Worm (Caenorhabditis elegans) whole organism, young adult: ENCODE data around the gene nspc-13.

ENCODE experiments used
- B0019.2 ChIP-seq: fragments of 200-800 bp; sonication (Bioruptor generic); conservative IDR thresholded peaks from 2 replicates; pipeline ENCODE4 v1.3.6; 2022; ENCODE audit warnings: missing genetic modification reagents, missing genetic modification characterization, missing compliant biosample characterization
- B0035.1 ChIP-seq: sonication (generic microtip); optimal IDR thresholded peaks from 2 replicates; lab custom pipeline; 2016; ENCODE audit warnings: missing genetic modification characterization, mild to moderate bottlenecking, missing compliant biosample characterization, missing genotype, missing genetic modification reagents
- B0261.1 ChIP-seq: sonication (generic microtip); optimal IDR thresholded peaks from 2 replicates; lab custom pipeline; 2016; ENCODE audit warnings: mild to moderate bottlenecking, missing genetic modification characterization, moderate library complexity, missing compliant biosample characterization
- B0336.3 ChIP-seq: fragments of 200-800 bp; sonication (Bioruptor generic); IDR thresholded peaks from 2 replicates; pipeline ENCODE4 v1.3.6; 2022; ENCODE audit warnings: missing genetic modification characterization, missing compliant biosample characterization
- C17E4.6 ChIP-seq: fragments of 200-800 bp; sonication (Bioruptor generic); IDR thresholded peaks from 2 replicates; pipeline ENCODE4 v1.3.6; 2022; ENCODE audit warnings: missing genetic modification reagents, missing genetic modification characterization, missing compliant biosample characterization
- F10E7.11 ChIP-seq: sonication (generic microtip); optimal IDR thresholded peaks from 2 replicates; lab custom pipeline; 2017; ENCODE audit warnings: mild to moderate bottlenecking, missing genetic modification characterization, moderate library complexity, missing compliant biosample characterization
- F22D6.2 ChIP-seq: sonication (generic microtip); optimal IDR thresholded peaks from 2 replicates; lab custom pipeline; 2016; ENCODE audit warnings: mild to moderate bottlenecking, missing genetic modification characterization, missing compliant biosample characterization
- F37B4.10 ChIP-seq: fragments of 200-800 bp; sonication (Bioruptor generic); IDR thresholded peaks from 2 replicates; pipeline ENCODE4 v1.3.6; 2022; ENCODE audit warnings: missing genetic modification characterization, missing compliant biosample characterization
- F39B2.1 ChIP-seq: fragments of 200-800 bp; sonication (Bioruptor generic); IDR thresholded peaks from 2 replicates; pipeline ENCODE4 v1.3.6; 2022; ENCODE audit warnings: missing genetic modification reagents, missing genetic modification characterization, missing compliant biosample characterization
- F49E8.2 ChIP-seq: sonication (generic microtip); optimal IDR thresholded peaks from 3 replicates; lab custom pipeline; 2017; ENCODE audit warnings: missing genetic modification characterization, mild to moderate bottlenecking, missing compliant biosample characterization, antibody characterized with exemption, moderate library complexity; ENCODE audit not compliant: insufficient read depth
- F52B5.7 ChIP-seq: sonication (generic microtip); optimal IDR thresholded peaks from 2 replicates; lab custom pipeline; 2016; ENCODE audit warnings: mild to moderate bottlenecking, missing genetic modification characterization, missing compliant biosample characterization
- F55B11.4 ChIP-seq: sonication (generic microtip); optimal IDR thresholded peaks from 2 replicates; lab custom pipeline; 2016; ENCODE audit warnings: missing compliant biosample characterization, missing genetic modification characterization, borderline replicate concordance; ENCODE audit not compliant: insufficient read depth
- K11D2.4 ChIP-seq: fragments of 200-800 bp; sonication (Bioruptor generic); IDR thresholded peaks from 2 replicates; pipeline ENCODE4 v1.3.6; 2022; ENCODE audit warnings: missing genetic modification reagents, missing genetic modification characterization, missing compliant biosample characterization
- T07F8.4 ChIP-seq: sonication (generic microtip); optimal IDR thresholded peaks from 2 replicates; lab custom pipeline; 2016; ENCODE audit warnings: mild to moderate bottlenecking, missing genetic modification characterization, moderate library complexity, missing compliant biosample characterization
- Y56A3A.18 ChIP-seq: fragments of 200-800 bp; sonication (Bioruptor generic); IDR thresholded peaks from 2 replicates; pipeline ENCODE4 v1.3.6; 2022; ENCODE audit warnings: missing genetic modification reagents, missing genetic modification characterization, missing compliant biosample characterization
- Y79H2A.3 ChIP-seq: fragments of 200-800 bp; sonication (Bioruptor generic); conservative IDR thresholded peaks from 2 replicates; pipeline ENCODE4 v1.3.6; 2022; ENCODE audit warnings: missing genetic modification reagents, missing genetic modification characterization, missing compliant biosample characterization
- akir-1 ChIP-seq: fragments of 200-800 bp; sonication (Bioruptor generic); optimal IDR thresholded peaks from 2 replicates; lab custom pipeline; 2018; ENCODE audit warnings: mild to moderate bottlenecking, missing genetic modification characterization, moderate library complexity, missing compliant biosample characterization
- attf-5 ChIP-seq: fragments of 200-800 bp; sonication (Bioruptor generic); optimal IDR thresholded peaks from 2 replicates; lab custom pipeline; 2018; ENCODE audit warnings: mild to moderate bottlenecking, missing genetic modification characterization, missing compliant biosample characterization
- ceh-27 ChIP-seq: fragments of 200-800 bp; sonication (Bioruptor generic); optimal IDR thresholded peaks from 2 replicates; lab custom pipeline; 2018; ENCODE audit warnings: mild to moderate bottlenecking, missing genetic modification characterization, moderate library complexity, missing compliant biosample characterization
- ceh-40 ChIP-seq: fragments of 200-800 bp; sonication (Bioruptor generic); IDR thresholded peaks from 2 replicates; pipeline ENCODE4 v1.3.6; 2022; ENCODE audit warnings: missing genetic modification characterization, missing compliant biosample characterization
- die-1 ChIP-seq: sonication (generic microtip); optimal IDR thresholded peaks from 2 replicates; lab custom pipeline; 2016; ENCODE audit warnings: missing genotype, mild to moderate bottlenecking, missing genetic modification characterization, missing compliant biosample characterization
- dox-1 ChIP-seq: fragments of 200-800 bp; sonication (Bioruptor generic); IDR thresholded peaks from 2 replicates; pipeline ENCODE4 v1.3.6; 2022; ENCODE audit warnings: missing genetic modification reagents, missing genetic modification characterization, missing compliant biosample characterization
- efl-1 ChIP-seq: fragments of 150-350 bp; optimal IDR thresholded peaks from 2 replicates; lab custom pipeline; 2014; ENCODE audit warnings: missing biosample characterization, missing genetic modification reagents, missing genetic modification characterization
- gei-17 ChIP-seq: fragments of 200-800 bp; sonication (Bioruptor generic); optimal IDR thresholded peaks from 2 replicates; lab custom pipeline; 2018; ENCODE audit warnings: mild to moderate bottlenecking, missing genetic modification characterization, missing compliant biosample characterization
- him-1 ChIP-seq: sonication (generic microtip); optimal IDR thresholded peaks from 2 replicates; lab custom pipeline; 2016; ENCODE audit warnings: missing genotype, missing genetic modification reagents, missing genetic modification characterization, missing compliant biosample characterization
- hlh-26 ChIP-seq: fragments of 200-800 bp; sonication (Bioruptor generic); conservative IDR thresholded peaks from 2 replicates; pipeline ENCODE4 v1.3.6; 2022; ENCODE audit warnings: missing genetic modification reagents, missing genetic modification characterization, missing compliant biosample characterization
- hmg-20 ChIP-seq: fragments of 200-800 bp; sonication (Bioruptor generic); IDR thresholded peaks from 2 replicates; pipeline ENCODE4 v1.3.6; 2022; ENCODE audit warnings: missing genetic modification reagents, missing genetic modification characterization, missing compliant biosample characterization
- hrde-1 ChIP-seq: sonication (generic microtip); optimal IDR thresholded peaks from 2 replicates; lab custom pipeline; 2016; ENCODE audit warnings: missing genetic modification characterization, mild to moderate bottlenecking, missing compliant biosample characterization, moderate library complexity, missing genotype, missing genetic modification reagents, borderline replicate concordance
- hsf-1 ChIP-seq: fragments of 200-800 bp; sonication (Bioruptor generic); IDR thresholded peaks from 2 replicates; pipeline ENCODE4 v1.3.6; 2022; ENCODE audit warnings: missing genetic modification reagents, missing genetic modification characterization, missing compliant biosample characterization
- lin-26 ChIP-seq: fragments of 200-800 bp; sonication (Bioruptor generic); IDR thresholded peaks from 2 replicates; pipeline ENCODE4 v1.3.6; 2022; ENCODE audit warnings: missing genetic modification reagents, missing genetic modification characterization, missing compliant biosample characterization
- lir-1 ChIP-seq: fragments of 200-800 bp; sonication (Bioruptor generic); conservative IDR thresholded peaks from 2 replicates; pipeline ENCODE4 v1.3.6; 2022; ENCODE audit warnings: missing genetic modification reagents, missing genetic modification characterization, missing compliant biosample characterization
- lsl-1 ChIP-seq: fragments of 200-800 bp; sonication (Bioruptor generic); optimal IDR thresholded peaks from 2 replicates; lab custom pipeline; 2018; ENCODE audit warnings: mild to moderate bottlenecking, missing genetic modification characterization, moderate library complexity, missing compliant biosample characterization
- madf-10 ChIP-seq: sonication (generic microtip); optimal IDR thresholded peaks from 2 replicates; lab custom pipeline; 2016; ENCODE audit warnings: mild to moderate bottlenecking, missing genetic modification characterization, missing compliant biosample characterization
- madf-3 ChIP-seq: fragments of 200-800 bp; sonication (Bioruptor generic); IDR thresholded peaks from 2 replicates; pipeline ENCODE4 v1.3.6; 2022; ENCODE audit warnings: missing genetic modification reagents, missing genetic modification characterization, missing compliant biosample characterization
- madf-8 ChIP-seq: fragments of 200-800 bp; sonication (Bioruptor generic); conservative IDR thresholded peaks from 2 replicates; pipeline ENCODE4 v1.3.6; 2022; ENCODE audit warnings: missing genetic modification reagents, missing genetic modification characterization, missing compliant biosample characterization
- mes-4 ChIP-seq: sonication (generic microtip); optimal IDR thresholded peaks from 2 replicates; lab custom pipeline; 2016; ENCODE audit warnings: missing genotype, missing genetic modification characterization, missing compliant biosample characterization
- mxl-1 ChIP-seq: sonication (generic microtip); optimal IDR thresholded peaks from 2 replicates; lab custom pipeline; 2016; ENCODE audit warnings: missing genetic modification characterization, missing compliant biosample characterization
- nfya-2 ChIP-seq: fragments of 200-800 bp; sonication (Bioruptor generic); IDR thresholded peaks from 2 replicates; pipeline ENCODE4 v1.3.6; 2022; ENCODE audit warnings: missing genetic modification reagents, missing genetic modification characterization, missing compliant biosample characterization
- nfyb-1 ChIP-seq: fragments of 200-800 bp; sonication (Bioruptor generic); IDR thresholded peaks from 2 replicates; pipeline ENCODE4 v1.3.6; 2022; ENCODE audit warnings: missing genetic modification reagents, missing genetic modification characterization, missing compliant biosample characterization
- nhr-27 ChIP-seq: fragments of 200-800 bp; sonication (Bioruptor generic); optimal IDR thresholded peaks from 2 replicates; lab custom pipeline; 2018; ENCODE audit warnings: mild to moderate bottlenecking, missing genetic modification characterization, moderate library complexity, missing compliant biosample characterization
- nhr-80 ChIP-seq: sonication (generic microtip); optimal IDR thresholded peaks from 2 replicates; lab custom pipeline; 2016; ENCODE audit warnings: missing genetic modification characterization, missing compliant biosample characterization
- snpc-3.4 ChIP-seq: sonication (generic microtip); optimal IDR thresholded peaks from 2 replicates; lab custom pipeline; 2017; ENCODE audit warnings: missing genetic modification characterization, mild to moderate bottlenecking, missing compliant biosample characterization, antibody characterized with exemption, moderate library complexity, missing genotype, missing genetic modification reagents
- snpc-4 ChIP-seq, 5 experiments: fragments of 150-350 bp in 1 of 5; sonication (generic microtip) in 4 of 5; optimal IDR thresholded peaks; 2 replicates each; lab custom pipeline; 2014 to 2018; ENCODE audit warnings: missing genetic modification characterization in 5 of 5, missing biosample characterization in 3 of 5, antibody characterized with exemption in 2 of 5, mild to moderate bottlenecking in 2 of 5, missing compliant biosample characterization in 2 of 5, missing genotype in 2 of 5, moderate library complexity in 2 of 5, missing genetic modification reagents in 1 of 5
- somi-1 ChIP-seq: fragments of 200-800 bp; sonication (Bioruptor generic); optimal IDR thresholded peaks from 2 replicates; lab custom pipeline; 2018; ENCODE audit warnings: mild to moderate bottlenecking, missing genetic modification characterization, missing compliant biosample characterization
- zfh-2 ChIP-seq: fragments of 200-800 bp; sonication (Bioruptor generic); conservative IDR thresholded peaks from 2 replicates; pipeline ENCODE4 v1.3.6; 2022; ENCODE audit warnings: missing genetic modification reagents, missing genetic modification characterization, missing compliant biosample characterization
- ztf-25 ChIP-seq: fragments of 200-800 bp; sonication (Bioruptor generic); IDR thresholded peaks from 2 replicates; pipeline ENCODE4 v1.3.6; 2022; ENCODE audit warnings: missing genetic modification reagents, missing genetic modification characterization, missing compliant biosample characterization
- ztf-26 ChIP-seq: sonication (generic microtip); optimal IDR thresholded peaks from 2 replicates; lab custom pipeline; 2017; ENCODE audit warnings: missing genetic modification characterization, missing compliant biosample characterization
- ztf-28 ChIP-seq: fragments of 200-800 bp; sonication (Bioruptor generic); IDR thresholded peaks from 2 replicates; pipeline ENCODE4 v1.3.6; 2022; ENCODE audit warnings: missing genetic modification reagents, missing genetic modification characterization, missing compliant biosample characterization

The nspc-13 gene

ce11 chrX:12393786-12394308 is 36.6 kb downstream of the nspc-13 start, which contains the start of gene F17E5.2 (continued):
- TF ChIP-seq hmg-20 (GFP tag; lab: Robert Waterston, UW) (0 out of 2 replicates have a peak, but pooled peaks have one; percentile 14), T07F8.4 (tag; lab: Kevin White, UChicago) (no peak), nfyb-1 (GFP tag; lab: Robert Waterston, UW) (peak; percentile 83), F37B4.10 (GFP tag; lab: Robert Waterston, UW) (no peak), B0261.1 (tag; lab: Kevin White, UChicago) (peak; percentile 32), nfya-2 (GFP tag; lab: Robert Waterston, UW) (no peak), ztf-28 (GFP tag; lab: Robert Waterston, UW) (no peak), madf-3 (GFP tag; lab: Robert Waterston, UW) (no peak), dox-1 (GFP tag; lab: Robert Waterston, UW) (no peak), B0035.1 (tag; lab: Kevin White, UChicago) (no peak), F52B5.7 (tag; lab: Kevin White, UChicago) (no peak), akir-1 (no peak), Y79H2A.3 (no peak), snpc-4 (GFP tag; optimal IDR thresholded peaks at IDR 0.05; lab: Kevin White, UChicago) (no peak), snpc-4 (tag; optimal IDR thresholded peaks at IDR 0.05; lab: Kevin White, UChicago) (peak in 2 of 4 experiments; percentile 51 to 80), Y56A3A.18 (GFP tag; lab: Robert Waterston, UW) (0 out of 2 replicates have a peak, but pooled peaks have one; percentile 48), lir-1 (GFP tag; lab: Robert Waterston, UW) (peak; percentile 49; the same call in 1 of the 2 replicates), C17E4.6 (GFP tag; lab: Robert Waterston, UW) (no peak), snpc-3.4 (tag; lab: Kevin White, UChicago) (no peak), nhr-80 (peak; percentile 94), mxl-1 (tag; lab: Kevin White, UChicago) (no peak), him-1 (tag; lab: Kevin White, UChicago) (no peak), zfh-2 (GFP tag; lab: Robert Waterston, UW) (no peak), madf-8 (GFP tag; lab: Robert Waterston, UW) (no peak), hrde-1 (tag; lab: Kevin White, UChicago) (no peak), F55B11.4 (tag; lab: Kevin White, UChicago) (no peak), F22D6.2 (no peak), hsf-1 (GFP tag; lab: Robert Waterston, UW) (no peak), ceh-40 (GFP tag; lab: Robert Waterston, UW) (no peak), K11D2.4 (peak; percentile 90), madf-10 (tag; lab: Kevin White, UChicago) (peak; percentile 62), B0336.3 (GFP tag; lab: Robert Waterston, UW) (no peak; the same call in 1 of the 2 replicates), hlh-26 (no peak), attf-5 (GFP tag; lab: Kevin White, UChicago) (peak; percentile 86), F39B2.1 (GFP tag; lab: Robert Waterston, UW) (no peak), F49E8.2 (tag; lab: Kevin White, UChicago) (no peak), F10E7.11 (tag; lab: Kevin White, UChicago) (no peak), mes-4 (tag; lab: Kevin White, UChicago) (no peak), ztf-26 (tag; lab: Kevin White, UChicago) (peak; percentile 77), lsl-1 (no peak), ztf-25 (GFP tag; lab: Robert Waterston, UW) (no peak), nhr-27 (tag; lab: Kevin White, UChicago) (no peak), somi-1 (GFP tag; lab: Kevin White, UChicago) (peak; percentile 47), lin-26 (GFP tag; lab: Robert Waterston, UW) (no peak; the same call in 1 of the 2 replicates), gei-17 (GFP tag; lab: Kevin White, UChicago) (peak; percentile 58), efl-1 (GFP tag; lab: Kevin White, UChicago) (no peak), B0019.2 (no peak), die-1 (tag; lab: Kevin White, UChicago) (peak; percentile 8), ceh-27 (GFP tag; lab: Kevin White, UChicago) (peak; percentile 93)
